Worm (Caenorhabditis elegans): ENCODE results near the gene F13E9.9.

DNA sequence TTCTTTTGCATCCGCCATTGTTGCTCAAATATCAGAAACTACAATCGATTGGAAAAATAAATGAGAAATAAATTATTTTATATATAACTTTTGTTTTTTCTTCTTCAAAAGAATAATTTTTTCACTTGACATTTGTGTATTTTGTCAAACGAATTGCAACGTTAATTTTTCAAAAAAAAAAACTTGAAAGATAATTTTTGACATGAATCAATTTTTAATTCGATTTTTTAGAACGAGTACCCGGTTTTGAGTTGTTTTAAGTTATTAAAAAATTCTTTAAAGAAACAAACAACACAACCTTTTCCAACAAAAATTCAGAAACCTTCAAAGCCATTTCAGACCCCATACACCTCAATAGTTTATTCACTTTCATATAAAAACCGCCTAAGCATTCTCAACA is 14.7 kb downstream of the F13E9.9 start, which contains the start of gene F13E9.5:
- no peak for TF ChIP-seq snpc-4 (GFP tag; optimal IDR thresholded peaks at IDR 0.05)
- no peak for TF ChIP-seq snpc-4 (tag; optimal IDR thresholded peaks at IDR 0.05)
- no peak for TF ChIP-seq ztf-26 (tag; optimal IDR thresholded peaks at IDR 0.05)
- TF ChIP-seq snpc-3.4 (tag; optimal IDR thresholded peaks at IDR 0.05), result no peak
- TF ChIP-seq T26A5.8 (tag; optimal IDR thresholded peaks at IDR 0.05), result no peak
- no peak for TF ChIP-seq efl-1 (GFP tag; optimal IDR thresholded peaks at IDR 0.05)
- no peak for TF ChIP-seq F55B11.4 (tag; optimal IDR thresholded peaks at IDR 0.05; ENCODE audit: borderline replicate concordance, insufficient read depth)
- no peak for TF ChIP-seq nhr-120 (GFP tag; IDR thresholded peaks at IDR 0.05)
- no peak for TF ChIP-seq nhr-90 (tag; optimal IDR thresholded peaks at IDR 0.05)
- no peak for TF ChIP-seq cebp-2 (GFP tag; IDR thresholded peaks at IDR 0.05)
- TF ChIP-seq madf-3 (GFP tag; IDR thresholded peaks at IDR 0.05), result no peak
